Worm (Caenorhabditis elegans) whole organism, L1 larva: Measurements from ENCODE around the gene R144.10.

Experiments
- C16A3.4 ChIP-seq: fragments of 150-350 bp; optimal IDR thresholded peaks from 2 replicates; lab custom pipeline; 2014; ENCODE audit warnings: missing biosample characterization, missing genetic modification characterization
- C34B4.2 ChIP-seq: sonication (generic microtip); optimal IDR thresholded peaks from 2 replicates; lab custom pipeline; 2017; ENCODE audit warnings: mild to moderate bottlenecking, missing genetic modification characterization, missing compliant biosample characterization
- F16B12.6 ChIP-seq: fragments of 150-350 bp; optimal IDR thresholded peaks from 2 replicates; lab custom pipeline; 2014; ENCODE audit warnings: missing biosample characterization, missing genetic modification characterization
- Y116A8C.19 ChIP-seq: sonication (generic microtip); optimal IDR thresholded peaks from 2 replicates; lab custom pipeline; 2016; ENCODE audit warnings: missing compliant biosample characterization, missing genetic modification characterization, borderline replicate concordance
- aha-1 ChIP-seq: fragments of 150-350 bp; optimal IDR thresholded peaks from 2 replicates; lab custom pipeline; 2014; ENCODE audit warnings: missing biosample characterization, missing genetic modification characterization
- ama-1 ChIP-seq: fragments of 150-350 bp; optimal IDR thresholded peaks from 2 replicates; lab custom pipeline; 2014
- blmp-1 ChIP-seq: fragments of 150-350 bp; optimal IDR thresholded peaks from 2 replicates; lab custom pipeline; 2014; ENCODE audit warnings: missing biosample characterization, missing genetic modification characterization
- ceh-8 ChIP-seq: fragments of 200-800 bp; sonication (Bioruptor generic); optimal IDR thresholded peaks from 2 replicates; lab custom pipeline; 2018; ENCODE audit warnings: mild to moderate bottlenecking, missing genetic modification characterization, moderate library complexity, missing compliant biosample characterization
- ceh-82 ChIP-seq, 3 experiments: fragments of 150-350 bp in 1 of 3; sonication (generic microtip) in 2 of 3; optimal IDR thresholded peaks; 2 replicates each; lab custom pipeline; 2014 to 2017; ENCODE audit warnings: missing biosample characterization in 3 of 3, missing genetic modification characterization in 3 of 3
- ceh-88 ChIP-seq: fragments of 200-800 bp; sonication (Bioruptor generic); IDR thresholded peaks from 2 replicates; pipeline ENCODE4 v1.3.6; 2022; ENCODE audit warnings: missing genetic modification characterization, missing compliant biosample characterization
- dpl-1 ChIP-seq, 3 experiments: fragments of 150-350 bp in 2 of 3; sonication (generic microtip) in 1 of 3; optimal IDR thresholded peaks; 2 replicates each; lab custom pipeline; 2014 to 2017; ENCODE audit warnings: missing biosample characterization in 3 of 3, missing genetic modification characterization in 3 of 3, missing genetic modification reagents in 3 of 3
- efl-1 ChIP-seq, 4 experiments: fragments of 150-350 bp; optimal IDR thresholded peaks in 3 of 4; peaks in 1 of 4; 1 replicate in 1 of 4; 2 replicates in 3 of 4; lab custom pipeline; 2014; ENCODE audit warnings: missing biosample characterization in 2 of 4, missing genetic modification characterization in 2 of 4, missing genetic modification reagents in 2 of 4
- efl-3 ChIP-seq: fragments of 200-800 bp; sonication (Bioruptor generic); optimal IDR thresholded peaks from 2 replicates; lab custom pipeline; 2018; ENCODE audit warnings: mild to moderate bottlenecking, missing genetic modification characterization, missing compliant biosample characterization
- egl-13 ChIP-seq: sonication (generic microtip); optimal IDR thresholded peaks from 2 replicates; lab custom pipeline; 2016; ENCODE audit warnings: missing genotype, missing genetic modification reagents, missing genetic modification characterization, missing compliant biosample characterization
- egl-27 ChIP-seq, 2 experiments: fragments of 150-350 bp in 1 of 2; sonication (generic microtip); optimal IDR thresholded peaks; 3 replicates each; lab custom pipeline; 2017 to 2018; ENCODE audit warnings: missing biosample characterization in 2 of 2, missing genetic modification characterization in 2 of 2, missing genetic modification reagents in 2 of 2
- ets-5 ChIP-seq: fragments of 200-800 bp; sonication (Bioruptor generic); IDR thresholded peaks from 2 replicates; pipeline ENCODE4 v1.3.6; 2022; ENCODE audit warnings: missing genetic modification characterization, missing compliant biosample characterization
- fkh-8 ChIP-seq: sonication (generic microtip); optimal IDR thresholded peaks from 2 replicates; lab custom pipeline; 2016; ENCODE audit warnings: mild to moderate bottlenecking, missing genetic modification characterization, missing compliant biosample characterization
- fos-1 ChIP-seq: fragments of 150-350 bp; optimal IDR thresholded peaks from 2 replicates; lab custom pipeline; 2014; ENCODE audit warnings: missing biosample characterization, missing genetic modification characterization
- grh-1 ChIP-seq: fragments of 200-800 bp; sonication (Bioruptor generic); IDR thresholded peaks from 2 replicates; pipeline ENCODE4 v1.3.6; 2022; ENCODE audit warnings: missing genetic modification reagents, missing genetic modification characterization, missing compliant biosample characterization
- hlh-4 ChIP-seq: sonication (generic microtip); optimal IDR thresholded peaks from 2 replicates; lab custom pipeline; 2016; ENCODE audit warnings: mild to moderate bottlenecking, missing genetic modification characterization, missing compliant biosample characterization
- irx-1 ChIP-seq: sonication (generic microtip); optimal IDR thresholded peaks from 2 replicates; lab custom pipeline; 2016; ENCODE audit warnings: missing genetic modification characterization, missing compliant biosample characterization
- isw-1 ChIP-seq: fragments of 200-800 bp; sonication (Bioruptor generic); IDR thresholded peaks from 2 replicates; pipeline ENCODE4 v1.3.6; 2022; ENCODE audit warnings: missing genetic modification characterization, missing compliant biosample characterization
- jun-1 ChIP-seq: fragments of 150-350 bp; optimal IDR thresholded peaks from 2 replicates; lab custom pipeline; 2014; ENCODE audit warnings: missing biosample characterization, missing genetic modification reagents, missing genetic modification characterization
- lin-35 ChIP-seq, 2 experiments: fragments of 150-350 bp; optimal IDR thresholded peaks; 2 replicates each; lab custom pipeline; 2014; ENCODE audit warnings: missing biosample characterization in 2 of 2, missing genetic modification characterization in 2 of 2, missing genetic modification reagents in 2 of 2
- lir-3 ChIP-seq: sonication (generic microtip); optimal IDR thresholded peaks from 2 replicates; lab custom pipeline; 2016; ENCODE audit warnings: mild to moderate bottlenecking, missing genetic modification characterization, moderate library complexity, missing compliant biosample characterization; ENCODE audit not compliant: poor library complexity
- mab-9 ChIP-seq: fragments of 200-800 bp; sonication (Bioruptor generic); IDR thresholded peaks from 2 replicates; pipeline ENCODE4 v1.3.6; 2022; ENCODE audit warnings: missing genetic modification reagents, missing genetic modification characterization, missing compliant biosample characterization
- mdl-1 ChIP-seq, 2 experiments: fragments of 150-350 bp; optimal IDR thresholded peaks; 2 replicates each; lab custom pipeline; 2014 to 2017; ENCODE audit warnings: missing biosample characterization in 2 of 2, missing genetic modification characterization in 2 of 2, inconsistent platforms in 1 of 2
- mef-2 ChIP-seq: fragments of 150-350 bp; optimal IDR thresholded peaks from 2 replicates; lab custom pipeline; 2014; ENCODE audit warnings: missing biosample characterization, missing genetic modification characterization
- nhr-11 ChIP-seq: fragments of 150-350 bp; optimal IDR thresholded peaks from 2 replicates; lab custom pipeline; 2014; ENCODE audit warnings: missing biosample characterization, missing genetic modification characterization
- nhr-12 ChIP-seq: sonication (generic microtip); optimal IDR thresholded peaks from 2 replicates; lab custom pipeline; 2017; ENCODE audit warnings: missing biosample characterization, missing genetic modification characterization
- nhr-19 ChIP-seq: fragments of 200-800 bp; sonication (Bioruptor generic); conservative IDR thresholded peaks from 2 replicates; pipeline ENCODE4 v1.3.6; 2022; ENCODE audit warnings: missing genetic modification characterization, missing compliant biosample characterization
- nhr-20 ChIP-seq: sonication (generic microtip); optimal IDR thresholded peaks from 2 replicates; lab custom pipeline; 2016; ENCODE audit warnings: mild to moderate bottlenecking, missing genetic modification characterization, missing compliant biosample characterization
- nhr-28 ChIP-seq: fragments of 150-350 bp; optimal IDR thresholded peaks from 2 replicates; lab custom pipeline; 2014; ENCODE audit warnings: missing biosample characterization, missing genetic modification characterization
- nhr-47 ChIP-seq: sonication (generic microtip); optimal IDR thresholded peaks from 2 replicates; lab custom pipeline; 2016; ENCODE audit warnings: mild to moderate bottlenecking, missing genetic modification characterization, moderate library complexity, missing compliant biosample characterization
- nhr-76 ChIP-seq: sonication (generic microtip); optimal IDR thresholded peaks from 2 replicates; lab custom pipeline; 2017; ENCODE audit warnings: missing biosample characterization, missing genetic modification characterization
- nhr-77 ChIP-seq: fragments of 150-350 bp; optimal IDR thresholded peaks from 2 replicates; lab custom pipeline; 2014; ENCODE audit warnings: missing biosample characterization, missing genetic modification characterization
- nhr-84 ChIP-seq: sonication (generic microtip); optimal IDR thresholded peaks from 2 replicates; lab custom pipeline; 2017; ENCODE audit warnings: missing biosample characterization, missing genetic modification characterization
- nhr-85 ChIP-seq: sonication (generic microtip); peaks from one replicate; lab custom pipeline; 2016; ENCODE audit warnings: missing genetic modification characterization, inconsistent platforms, missing compliant biosample characterization
- pag-3 ChIP-seq: sonication (generic microtip); optimal IDR thresholded peaks from 2 replicates; lab custom pipeline; 2017; ENCODE audit warnings: missing genetic modification characterization, mild to moderate bottlenecking, missing compliant biosample characterization, antibody characterized with exemption, borderline replicate concordance; ENCODE audit not compliant: insufficient read depth
- pqm-1 ChIP-seq: sonication (generic microtip); optimal IDR thresholded peaks from 3 replicates; lab custom pipeline; 2017; ENCODE audit warnings: missing biosample characterization, missing genetic modification characterization
- snu-23 ChIP-seq: sonication (generic microtip); optimal IDR thresholded peaks from 2 replicates; lab custom pipeline; 2016; ENCODE audit warnings: missing genetic modification characterization, missing compliant biosample characterization
- sptf-1 ChIP-seq: fragments of 150-350 bp; optimal IDR thresholded peaks from 2 replicates; lab custom pipeline; 2014; ENCODE audit warnings: missing biosample characterization, missing genetic modification characterization
- sup-37 ChIP-seq: fragments of 200-800 bp; sonication (Bioruptor generic); optimal IDR thresholded peaks from 2 replicates; lab custom pipeline; 2018; ENCODE audit warnings: mild to moderate bottlenecking, missing genetic modification characterization, missing compliant biosample characterization
- swsn-7 ChIP-seq: sonication (generic microtip); optimal IDR thresholded peaks from 2 replicates; lab custom pipeline; 2016; ENCODE audit warnings: missing genetic modification characterization, missing compliant biosample characterization
- tbx-2 ChIP-seq: sonication (generic microtip); optimal IDR thresholded peaks from 2 replicates; lab custom pipeline; 2016; ENCODE audit warnings: missing genetic modification characterization, missing compliant biosample characterization
- tlp-1 ChIP-seq: fragments of 150-350 bp; optimal IDR thresholded peaks from 2 replicates; lab custom pipeline; 2014; ENCODE audit warnings: missing biosample characterization, missing genetic modification characterization
- unc-130 ChIP-seq: fragments of 150-350 bp; optimal IDR thresholded peaks from 2 replicates; lab custom pipeline; 2017; ENCODE audit warnings: missing biosample characterization, missing genetic modification characterization, inconsistent platforms
- unc-62 ChIP-seq: fragments of 150-350 bp; optimal IDR thresholded peaks from 2 replicates; lab custom pipeline; 2014; ENCODE audit warnings: missing biosample characterization, missing genetic modification reagents, missing genetic modification characterization
- zag-1 ChIP-seq: fragments of 150-350 bp; optimal IDR thresholded peaks from 2 replicates; lab custom pipeline; 2014; ENCODE audit warnings: missing biosample characterization, missing genetic modification characterization
- zip-4 ChIP-seq: fragments of 200-800 bp; sonication (Bioruptor generic); optimal IDR thresholded peaks from 2 replicates; lab custom pipeline; 2018; ENCODE audit warnings: mild to moderate bottlenecking, missing genetic modification characterization, moderate library complexity, missing compliant biosample characterization
- ztf-11 ChIP-seq, 2 experiments: sonication (generic microtip); optimal IDR thresholded peaks; 2 replicates each; lab custom pipeline; 2016 to 2017; ENCODE audit warnings: missing genetic modification characterization in 2 of 2, missing biosample characterization in 1 of 2, missing compliant biosample characterization in 1 of 2
- ztf-4 ChIP-seq: fragments of 150-350 bp; optimal IDR thresholded peaks from 2 replicates; lab custom pipeline; 2014; ENCODE audit warnings: missing biosample characterization, missing genetic modification characterization

Gene R144.10

ce11 chrIII:5018116-5018689 lies 16.1 kb upstream of the R144.10 start, which contains the start of gene wip-1 (continued):
- TF ChIP-seq sup-37 (GFP tag; lab: Kevin White, UChicago) (peak; percentile 93), mdl-1 (tag; optimal IDR thresholded peaks at IDR 0.05; lab: Kevin White, UChicago) (peak in 1 of 2 experiments; percentile 98), unc-130 (tag; lab: Kevin White, UChicago) (peak; percentile 100), mef-2 (peak; percentile 92), ets-5 (GFP tag; lab: Robert Waterston, UW) (no peak), efl-1 (optimal IDR thresholded peaks at IDR 0.05; lab: Kevin White, UChicago) (peak; percentile 94 to 95), efl-1 (GFP tag; optimal IDR thresholded peaks at IDR 0.05 in 1 of 2; lab: Kevin White, UChicago) (peak; percentile 86 to 99), egl-13 (peak; percentile 95), nhr-28 (no peak), zag-1 (tag; lab: Kevin White, UChicago) (peak; percentile 57), nhr-19 (peak; percentile 98), unc-62 (GFP tag; lab: Kevin White, UChicago) (peak; percentile 23), isw-1 (GFP tag; lab: Robert Waterston, UW) (peak; percentile 97), nhr-12 (tag; lab: Kevin White, UChicago) (peak; percentile 11), blmp-1 (peak; percentile 90), nhr-20 (tag; lab: Kevin White, UChicago) (peak; percentile 99), mab-9 (GFP tag; lab: Robert Waterston, UW) (peak; percentile 89), Y116A8C.19 (no peak), fkh-8 (tag; lab: Kevin White, UChicago) (peak; percentile 98), fos-1 (peak; percentile 94), nhr-76 (peak; percentile 61), ztf-11 (tag; optimal IDR thresholded peaks at IDR 0.05; lab: Kevin White, UChicago) (peak in 1 of 2 experiments; percentile 95), tbx-2 (tag; lab: Kevin White, UChicago) (peak; percentile 99), nhr-47 (tag; lab: Kevin White, UChicago) (peak; percentile 99), egl-27 (tag; optimal IDR thresholded peaks at IDR 0.05; lab: Kevin White, UChicago) (peak; percentile 12 to 18), ceh-82 (tag; optimal IDR thresholded peaks at IDR 0.05; lab: Kevin White, UChicago) (peak; percentile 96 to 99 (median 97)), grh-1 (peak; percentile 97), jun-1 (tag; lab: Kevin White, UChicago) (peak; percentile 97), hlh-4 (tag; lab: Kevin White, UChicago) (no peak), C16A3.4 (tag; lab: Kevin White, UChicago) (peak; percentile 99), aha-1 (tag; lab: Kevin White, UChicago) (peak; percentile 96), ceh-8 (GFP tag; lab: Kevin White, UChicago) (peak; percentile 95), efl-3 (GFP tag; lab: Kevin White, UChicago) (peak; percentile 84), sptf-1 (tag; lab: Kevin White, UChicago) (no peak), lir-3 (tag; lab: Kevin White, UChicago) (peak; percentile 91), irx-1 (tag; lab: Kevin White, UChicago) (peak; percentile 96), ztf-4 (tag; lab: Kevin White, UChicago) (peak; percentile 98), nhr-77 (tag; lab: Kevin White, UChicago) (peak; percentile 97), C34B4.2 (peak; percentile 34), nhr-85 (tag; lab: Kevin White, UChicago) (peak; percentile 99), lin-35 (GFP tag; optimal IDR thresholded peaks at IDR 0.05; lab: Kevin White, UChicago) (peak; percentile 95 to 96), dpl-1 (GFP tag; optimal IDR thresholded peaks at IDR 0.05; lab: Kevin White, UChicago) (peak; percentile 91 to 94 (median 92)), ama-1 (lab: Kevin White, UChicago) (peak; percentile 73), F16B12.6 (tag; lab: Kevin White, UChicago) (peak; percentile 71), swsn-7 (tag; lab: Kevin White, UChicago) (peak; percentile 99), ceh-88 (GFP tag; lab: Robert Waterston, UW) (peak; percentile 95), pqm-1 (peak; percentile 37), nhr-84 (no peak), pag-3 (tag; lab: Kevin White, UChicago) (peak; percentile 44), zip-4 (GFP tag; lab: Kevin White, UChicago) (peak; percentile 88), tlp-1 (tag; lab: Kevin White, UChicago) (no peak), snu-23 (peak; percentile 99), nhr-11 (tag; lab: Kevin White, UChicago) (peak; percentile 83)
